Fruit fly (Drosophila melanogaster) whole organism, embryonic: Measurements from ENCODE around the gene Herc4.

Experiments used
- Aef1 ChIP-seq: fragments of 200-800 bp; sonication (Bioruptor generic); IDR thresholded peaks from 3 replicates; pipeline ENCODE4 v1.3.6; 2022; ENCODE audit warnings: missing biosample characterization, missing genetic modification characterization
- Antp ChIP-seq: fragments of 200-800 bp; sonication (Bioruptor generic); optimal IDR thresholded peaks from 3 replicates; lab custom pipeline; 2016; ENCODE audit warnings: missing biosample characterization, missing genetic modification characterization
- Atf-2 ChIP-seq: fragments of 200-800 bp; sonication (Bioruptor generic); optimal IDR thresholded peaks from 2 replicates; lab custom pipeline; 2016; ENCODE audit warnings: missing biosample characterization, missing genetic modification characterization
- BEAF-32 ChIP-seq: fragments of 200-800 bp; sonication (Bioruptor generic); optimal IDR thresholded peaks from 3 replicates; lab custom pipeline; 2017; ENCODE audit warnings: missing biosample characterization, missing genetic modification characterization, mild to moderate bottlenecking, moderate library complexity, missing genetic modification reagents
- CG1024 ChIP-seq: fragments of 200-800 bp; sonication (Bioruptor generic); IDR thresholded peaks from 2 replicates; pipeline ENCODE4 v1.3.6; 2022; ENCODE audit warnings: missing biosample characterization, missing genetic modification characterization
- CG10366 ChIP-seq: fragments of 200-800 bp; sonication (Bioruptor generic); IDR thresholded peaks from 2 replicates; pipeline ENCODE4 v1.3.6; 2022; ENCODE audit warnings: missing biosample characterization, missing genetic modification characterization
- CG12236 ChIP-seq: fragments of 200-800 bp; sonication (Bioruptor generic); optimal IDR thresholded peaks from 2 replicates; lab custom pipeline; 2016; ENCODE audit warnings: missing biosample characterization, missing genetic modification characterization
- CG12659 ChIP-seq: fragments of 200-800 bp; sonication (Bioruptor generic); optimal IDR thresholded peaks from 3 replicates; lab custom pipeline; 2017; ENCODE audit warnings: mild to moderate bottlenecking, missing biosample characterization, missing genetic modification reagents, missing genetic modification characterization
- CG12942 ChIP-seq: fragments of 200-800 bp; sonication (Bioruptor generic); optimal IDR thresholded peaks from 3 replicates; lab custom pipeline; 2016; ENCODE audit warnings: missing biosample characterization, missing genetic modification characterization
- CG14441 ChIP-seq: fragments of 200-800 bp; sonication (Bioruptor generic); IDR thresholded peaks from 2 replicates; pipeline ENCODE4 v1.3.6; 2022; ENCODE audit warnings: missing biosample characterization, missing genetic modification characterization
- CG18619 ChIP-seq: fragments of 200-800 bp; sonication (Bioruptor generic); optimal IDR thresholded peaks from 3 replicates; lab custom pipeline; 2017; ENCODE audit warnings: missing biosample characterization, mild to moderate bottlenecking, missing genetic modification characterization
- CG30431 ChIP-seq: fragments of 200-800 bp; sonication (Bioruptor generic); optimal IDR thresholded peaks from 2 replicates; lab custom pipeline; 2017; ENCODE audit warnings: missing biosample characterization, missing genetic modification characterization
- CG32772 ChIP-seq: fragments of 200-800 bp; sonication (Bioruptor generic); IDR thresholded peaks from 2 replicates; pipeline ENCODE4 v1.3.6; 2022; ENCODE audit warnings: missing biosample characterization, missing genetic modification characterization
- CG3281 ChIP-seq: fragments of 200-800 bp; sonication (Bioruptor generic); optimal IDR thresholded peaks from 3 replicates; lab custom pipeline; 2017; ENCODE audit warnings: missing biosample characterization, mild to moderate bottlenecking, missing genetic modification characterization
- CG34422 ChIP-seq: fragments of 200-800 bp; sonication (Bioruptor generic); IDR thresholded peaks from 3 replicates; pipeline ENCODE4 v1.3.6; 2022; ENCODE audit warnings: missing biosample characterization, missing genetic modification characterization
- CG42726 ChIP-seq: fragments of 200-800 bp; sonication (Bioruptor generic); IDR thresholded peaks from 2 replicates; pipeline ENCODE4 v1.3.6; 2022; ENCODE audit warnings: missing biosample characterization, missing genetic modification characterization; ENCODE audit not compliant: partially characterized antibody
- CG4707 ChIP-seq: fragments of 200-800 bp; sonication (Bioruptor generic); optimal IDR thresholded peaks from 2 replicates; lab custom pipeline; 2018; ENCODE audit warnings: missing biosample characterization, mild to moderate bottlenecking, missing genetic modification characterization, moderate library complexity
- CG5180 ChIP-seq: fragments of 200-800 bp; sonication (Bioruptor generic); optimal IDR thresholded peaks from 3 replicates; lab custom pipeline; 2017; ENCODE audit warnings: missing biosample characterization, missing genetic modification characterization, mild to moderate bottlenecking, moderate library complexity, missing genetic modification reagents
- CG7357 ChIP-seq: fragments of 200-800 bp; sonication (Bioruptor generic); IDR thresholded peaks from 3 replicates; pipeline ENCODE4 v1.3.6; 2022; ENCODE audit warnings: missing biosample characterization, missing genetic modification characterization
- CG8290 ChIP-seq, 3 experiments: fragments of 200-800 bp; sonication (Bioruptor generic); optimal IDR thresholded peaks; 2 replicates each; lab custom pipeline; 2016 to 2019; ENCODE audit warnings: missing biosample characterization in 3 of 3, missing genetic modification characterization in 3 of 3, mild to moderate bottlenecking in 2 of 3, moderate library complexity in 1 of 3
- CG9817 ChIP-seq: fragments of 200-800 bp; sonication (Bioruptor generic); optimal IDR thresholded peaks from 2 replicates; lab custom pipeline; 2018; ENCODE audit warnings: missing biosample characterization, mild to moderate bottlenecking, missing genetic modification characterization, moderate library complexity
- CHES-1-like ChIP-seq: fragments of 200-800 bp; sonication (Bioruptor generic); optimal IDR thresholded peaks from 2 replicates; lab custom pipeline; 2016; ENCODE audit warnings: missing biosample characterization, missing genetic modification characterization
- Drgx ChIP-seq: fragments of 200-800 bp; sonication (Bioruptor generic); IDR thresholded peaks from 2 replicates; pipeline ENCODE4 v1.3.6; 2022; ENCODE audit warnings: missing biosample characterization, missing genetic modification characterization
- Elba2 ChIP-seq: fragments of 200-800 bp; sonication (Bioruptor generic); optimal IDR thresholded peaks from 3 replicates; lab custom pipeline; 2016; ENCODE audit warnings: missing biosample characterization, missing genetic modification characterization
- HmgZ ChIP-seq: fragments of 200-800 bp; sonication (Bioruptor generic); optimal IDR thresholded peaks from 2 replicates; lab custom pipeline; 2018; ENCODE audit warnings: missing biosample characterization, mild to moderate bottlenecking, missing genetic modification characterization
- Lpt ChIP-seq: fragments of >200 bp; optimal IDR thresholded peaks from 2 replicates; lab custom pipeline; 2018; ENCODE audit warnings: missing biosample characterization, missing genetic modification characterization
- Meics ChIP-seq: fragments of 200-800 bp; sonication (Bioruptor generic); optimal IDR thresholded peaks from 2 replicates; lab custom pipeline; 2017; ENCODE audit warnings: missing biosample characterization, mild to moderate bottlenecking, missing genetic modification characterization
- Mes4 ChIP-seq: fragments of 200-800 bp; sonication (Bioruptor generic); optimal IDR thresholded peaks from 2 replicates; lab custom pipeline; 2016; ENCODE audit warnings: missing biosample characterization, missing genetic modification characterization
- NFAT ChIP-seq: fragments of 200-800 bp; sonication (Bioruptor generic); IDR thresholded peaks from 2 replicates; pipeline ENCODE4 v1.3.6; 2022; ENCODE audit warnings: missing biosample characterization, missing genetic modification characterization
- Ssrp ChIP-seq: fragments of 200-800 bp; sonication (Bioruptor generic); optimal IDR thresholded peaks from 2 replicates; lab custom pipeline; 2018; ENCODE audit warnings: missing biosample characterization, mild to moderate bottlenecking, missing genetic modification characterization, moderate library complexity
- bigmax ChIP-seq: fragments of 200-800 bp; sonication (Bioruptor generic); optimal IDR thresholded peaks from 2 replicates; lab custom pipeline; 2018; ENCODE audit warnings: missing biosample characterization, mild to moderate bottlenecking, missing genetic modification characterization
- dmrt11E ChIP-seq: fragments of 200-800 bp; sonication (Bioruptor generic); optimal IDR thresholded peaks from 3 replicates; lab custom pipeline; 2018; ENCODE audit warnings: missing biosample characterization, mild to moderate bottlenecking, missing genetic modification characterization, moderate library complexity
- dpn ChIP-seq, 2 experiments: fragments of 200-800 bp; sonication (Bioruptor generic); optimal IDR thresholded peaks; 3 replicates each; lab custom pipeline; 2016; ENCODE audit warnings: missing biosample characterization in 2 of 2, missing genetic modification characterization in 2 of 2
- emc ChIP-seq: fragments of 200-800 bp; sonication (Bioruptor generic); optimal IDR thresholded peaks from 2 replicates; lab custom pipeline; 2016; ENCODE audit warnings: missing biosample characterization, missing genetic modification characterization
- en ChIP-seq: fragments of 200-800 bp; sonication (Bioruptor generic); optimal IDR thresholded peaks from 2 replicates; lab custom pipeline; 2016; ENCODE audit warnings: missing biosample characterization, missing genetic modification characterization
- gcm2 ChIP-seq: fragments of 200-800 bp; sonication (Bioruptor generic); optimal IDR thresholded peaks from 2 replicates; lab custom pipeline; 2016; ENCODE audit warnings: missing biosample characterization, missing genetic modification characterization
- ham ChIP-seq: fragments of 200-800 bp; sonication (Bioruptor generic); IDR thresholded peaks from 2 replicates; pipeline ENCODE4 v1.3.6; 2022; ENCODE audit warnings: missing biosample characterization, missing genetic modification characterization
- hbn ChIP-seq: fragments of 200-800 bp; sonication (Bioruptor generic); IDR thresholded peaks from 2 replicates; pipeline ENCODE4 v1.3.6; 2022; ENCODE audit warnings: missing biosample characterization, missing genetic modification characterization; ENCODE audit not compliant: partially characterized antibody
- jing ChIP-seq: fragments of 200-800 bp; sonication (Bioruptor generic); optimal IDR thresholded peaks from 2 replicates; lab custom pipeline; 2018; ENCODE audit warnings: missing biosample characterization, mild to moderate bottlenecking, missing genetic modification characterization
- kni ChIP-seq: fragments of 200-800 bp; sonication (Bioruptor generic); optimal IDR thresholded peaks from 3 replicates; lab custom pipeline; 2017; ENCODE audit warnings: mild to moderate bottlenecking, missing biosample characterization, missing genetic modification reagents, missing genetic modification characterization
- nerfin-1 ChIP-seq: fragments of 200-800 bp; sonication (Bioruptor generic); optimal IDR thresholded peaks from 3 replicates; lab custom pipeline; 2019; ENCODE audit warnings: missing biosample characterization, mild to moderate bottlenecking, missing genetic modification characterization, moderate library complexity
- scrt ChIP-seq: fragments of 200-800 bp; sonication (Bioruptor generic); optimal IDR thresholded peaks from 2 replicates; lab custom pipeline; 2018; ENCODE audit warnings: missing biosample characterization, mild to moderate bottlenecking, missing genetic modification characterization, moderate library complexity
- sim ChIP-seq: fragments of 200-800 bp; sonication (Bioruptor generic); IDR thresholded peaks from 2 replicates; pipeline ENCODE4 v1.3.6; 2022; ENCODE audit warnings: missing biosample characterization, missing genetic modification characterization
- sima ChIP-seq: fragments of 200-800 bp; sonication (Bioruptor generic); optimal IDR thresholded peaks from 2 replicates; lab custom pipeline; 2016; ENCODE audit warnings: missing biosample characterization, missing genetic modification characterization
- ssp ChIP-seq: fragments of 200-800 bp; sonication (Bioruptor generic); IDR thresholded peaks from 2 replicates; pipeline ENCODE4 v1.3.6; 2022; ENCODE audit warnings: missing biosample characterization, missing genetic modification characterization
- tin ChIP-seq: fragments of 200-800 bp; sonication (Bioruptor generic); optimal IDR thresholded peaks from 3 replicates; lab custom pipeline; 2016; ENCODE audit warnings: missing biosample characterization, missing genetic modification characterization
- vnd ChIP-seq: fragments of 200-800 bp; sonication (Bioruptor generic); IDR thresholded peaks from 3 replicates; pipeline ENCODE4 v1.3.6; 2022; ENCODE audit warnings: missing biosample characterization, missing genetic modification characterization; ENCODE audit not compliant: partially characterized antibody
- wek ChIP-seq: fragments of 200-800 bp; sonication (Bioruptor generic); optimal IDR thresholded peaks from 3 replicates; lab custom pipeline; 2018; ENCODE audit warnings: missing biosample characterization, mild to moderate bottlenecking, missing genetic modification characterization, moderate library complexity
- yki ChIP-seq: fragments of >200 bp; optimal IDR thresholded peaks from 3 replicates; lab custom pipeline; 2018
- zfh2 ChIP-seq: fragments of 200-800 bp; sonication (Bioruptor generic); optimal IDR thresholded peaks from 2 replicates; lab custom pipeline; 2016; ENCODE audit warnings: missing biosample characterization, missing genetic modification characterization

Gene Herc4

DNA sequence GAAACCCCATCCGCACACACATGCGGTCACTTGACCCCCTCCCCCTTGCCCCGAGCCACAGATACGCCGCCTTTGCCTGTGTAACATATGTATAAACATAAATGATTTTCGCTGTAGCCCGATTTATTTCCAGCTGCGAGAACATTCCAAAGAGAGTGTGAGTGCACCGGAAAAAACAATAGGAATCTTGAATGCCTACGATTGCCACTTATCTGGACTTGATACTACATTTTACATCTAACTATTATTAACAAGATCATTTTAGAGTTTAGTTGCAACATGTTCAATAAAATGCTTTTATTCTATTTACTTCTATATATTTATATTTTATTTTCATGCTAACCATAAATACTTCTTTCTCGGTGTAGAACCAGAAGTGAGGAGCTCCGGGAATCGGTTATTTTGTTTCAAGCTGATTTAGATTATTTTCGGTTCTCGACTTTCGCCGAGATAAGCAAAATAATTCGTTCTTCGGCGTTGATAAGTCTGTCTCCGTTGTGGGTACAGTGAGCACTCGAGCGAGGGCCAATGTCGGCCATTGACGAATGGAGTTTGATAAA, 13.3 kb upstream of the Herc4 start (continued):
- TF ChIP-seq Ssrp (tag; lab: Kevin White, UChicago) (peak; percentile 82), CG32772 (peak; percentile 71), gcm2 (GFP tag; lab: Kevin White, UChicago) (peak; percentile 7), CG9817 (tag; lab: Kevin White, UChicago) (peak; percentile 51), Antp (GFP tag; lab: Kevin White, UChicago) (no peak), emc (no peak), CG14441 (GFP tag; lab: Robert Waterston, UW) (peak; percentile 71), CG1024 (0 out of 2 replicates have a peak, but pooled peaks have one; percentile 16), dpn (GFP tag; optimal IDR thresholded peaks at IDR 0.05; lab: Kevin White, UChicago) (peak; percentile 12 to 81), Mes4 (GFP tag; lab: Kevin White, UChicago) (no peak), sima (GFP tag; lab: Kevin White, UChicago) (no peak), zfh2 (GFP tag; lab: Kevin White, UChicago) (no peak), Lpt (GFP tag; lab: Kevin White, UChicago) (no peak), CG34422 (GFP tag; lab: Robert Waterston, UW) (peak; percentile 86), CG30431 (GFP tag; lab: Kevin White, UChicago) (peak; percentile 60), CG5180 (GFP tag; lab: Kevin White, UChicago) (no peak), Drgx (GFP tag; lab: Robert Waterston, UW) (peak; percentile 23; the same call in 1 of the 2 replicates), tin (GFP tag; lab: Kevin White, UChicago) (peak; percentile 79), vnd (GFP tag; lab: Robert Waterston, UW) (no peak), Elba2 (GFP tag; lab: Kevin White, UChicago) (no peak), Atf-2 (GFP tag; lab: Kevin White, UChicago) (peak; percentile 30), CG42726 (GFP tag; lab: Robert Waterston, UW) (no peak), nerfin-1 (tag; lab: Kevin White, UChicago) (peak; percentile 78), ssp (GFP tag; lab: Robert Waterston, UW) (peak; percentile 67), yki (lab: Kevin White, UChicago) (no peak), BEAF-32 (GFP tag; lab: Kevin White, UChicago) (no peak), Meics (GFP tag; lab: Kevin White, UChicago) (peak; percentile 80), kni (peak; percentile 42), dmrt11E (tag; lab: Kevin White, UChicago) (peak; percentile 90), hbn (GFP tag; lab: Robert Waterston, UW) (no peak), scrt (GFP tag; lab: Kevin White, UChicago) (peak; percentile 72), CG3281 (GFP tag; lab: Kevin White, UChicago) (peak; percentile 84), sim (GFP tag; lab: Robert Waterston, UW) (peak; percentile 69; the same call in 1 of the 2 replicates), NFAT (GFP tag; lab: Robert Waterston, UW) (peak; percentile 35; the same call in 1 of the 2 replicates), wek (GFP tag; lab: Kevin White, UChicago) (peak; percentile 11), CG12942 (GFP tag; lab: Kevin White, UChicago) (peak; percentile 76), CG4707 (GFP tag; lab: Kevin White, UChicago) (peak; percentile 50), CG8290 (GFP tag; optimal IDR thresholded peaks at IDR 0.05; lab: Kevin White, UChicago) (peak; percentile 70), CG8290 (tag; optimal IDR thresholded peaks at IDR 0.05; lab: Kevin White, UChicago) (peak; percentile 30 to 55), CHES-1-like (GFP tag; lab: Kevin White, UChicago) (peak; percentile 28), Aef1 (peak; percentile 53; the same call in 2 of the 3 replicates), CG7357 (peak; percentile 66; the same call in 2 of the 3 replicates), en (GFP tag; lab: Kevin White, UChicago) (no peak), CG18619 (GFP tag; lab: Kevin White, UChicago) (peak; percentile 72), CG12659 (GFP tag; lab: Kevin White, UChicago) (peak; percentile 75), HmgZ (peak; percentile 58), CG12236 (GFP tag; lab: Kevin White, UChicago) (peak; percentile 4), CG10366 (GFP tag; lab: Robert Waterston, UW) (peak; percentile 79), bigmax (GFP tag; lab: Kevin White, UChicago) (no peak), jing (GFP tag; lab: Kevin White, UChicago) (no peak), ham (GFP tag; lab: Robert Waterston, UW) (no peak)
